Worm (Caenorhabditis elegans): ENCODE results near the gene F38A1.8.
"Not testable (repeated sequence)": the region's sequence is repeated elsewhere in the genome, so short reads cannot be mapped to it uniquely, and the experiment has no call there.

F38A1.8 gene

DNA sequence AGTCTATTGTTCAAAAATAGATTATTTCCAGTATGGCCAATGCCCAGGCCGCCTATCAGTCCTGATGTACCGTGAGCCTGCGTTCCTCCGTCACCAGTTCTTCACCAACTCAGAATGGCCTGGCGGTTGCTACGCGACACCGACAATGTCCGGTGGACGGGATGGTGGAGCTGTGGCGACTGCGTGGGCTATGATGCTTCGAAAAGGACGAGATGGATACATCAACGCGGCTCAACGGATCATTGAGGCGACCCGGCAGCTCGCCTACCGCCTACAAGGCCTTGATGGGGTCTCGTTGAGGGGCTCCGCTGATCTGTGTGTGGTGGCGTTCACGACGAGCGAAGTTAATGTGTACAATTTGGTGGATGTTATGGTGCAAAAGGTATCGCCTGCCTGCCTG, 40.2 kb downstream of the F38A1.8 start:
- TF ChIP-seq unc-30 (tag; optimal IDR thresholded peaks at IDR 0.05), result no peak
- TF ChIP-seq mef-2 (tag; optimal IDR thresholded peaks at IDR 0.05), result no peak
- no peak for TF ChIP-seq egl-27 (tag; optimal IDR thresholded peaks at IDR 0.05)
- TF ChIP-seq unc-62 (GFP tag; optimal IDR thresholded peaks at IDR 0.05), result no peak
- TF ChIP-seq mab-9 (GFP tag; IDR thresholded peaks at IDR 0.05), result no peak
- TF ChIP-seq nhr-47 (tag; optimal IDR thresholded peaks at IDR 0.05), result no peak
- no peak for TF ChIP-seq mep-1 (tag; optimal IDR thresholded peaks at IDR 0.05)
- no peak for TF ChIP-seq tlp-1 (tag; optimal IDR thresholded peaks at IDR 0.05)

DNA sequence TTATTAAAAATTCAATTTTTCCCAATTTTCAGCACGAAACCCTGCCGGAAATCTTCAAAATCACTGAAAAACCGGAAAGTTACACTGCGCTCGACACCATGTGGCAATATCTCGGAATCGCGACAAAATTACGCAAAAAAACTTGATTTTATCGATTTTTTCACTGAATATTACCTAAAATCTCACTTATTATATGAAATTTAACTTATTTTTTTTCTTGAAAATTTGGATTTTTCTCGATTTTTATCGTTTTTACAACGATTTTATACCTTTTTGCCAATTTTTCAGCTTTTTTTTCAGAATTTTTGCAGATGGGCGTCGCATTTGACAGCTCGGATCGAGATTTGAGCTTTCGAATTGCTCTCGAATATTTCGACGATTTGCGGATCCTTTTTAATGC, 46.9 kb downstream of the F38A1.8 start, which contains the start of gene spl-3:
TSS of gene spl-3 (plus strand) at position 301 of the 400 bp plus-strand sequence.
- TF ChIP-seq nhr-28 (tag; optimal IDR thresholded peaks at IDR 0.05), result no peak
- TF ChIP-seq ces-1 (GFP tag; optimal IDR thresholded peaks at IDR 0.05), result no peak
- TF ChIP-seq nhr-19 (GFP tag; conservative IDR thresholded peaks at IDR 0.05), result no peak
- no peak for TF ChIP-seq nhr-76 (tag; optimal IDR thresholded peaks at IDR 0.05)
- no peak for TF ChIP-seq skn-1 (tag; optimal IDR thresholded peaks at IDR 0.05)
- TF ChIP-seq mab-9 (GFP tag; IDR thresholded peaks at IDR 0.05), result no peak
- TF ChIP-seq zag-1 (tag; optimal IDR thresholded peaks at IDR 0.05), result no peak
- TF ChIP-seq sup-37 (GFP tag; optimal IDR thresholded peaks at IDR 0.05), result no peak
- TF ChIP-seq fkh-8 (tag; optimal IDR thresholded peaks at IDR 0.05), result no peak
- TF ChIP-seq blmp-1 (tag; optimal IDR thresholded peaks at IDR 0.05), result no peak
- no peak for TF ChIP-seq ceh-82 (tag; optimal IDR thresholded peaks at IDR 0.05)
- TF ChIP-seq nhr-85 (tag), result no peak
- TF ChIP-seq elt-3 (tag; optimal IDR thresholded peaks at IDR 0.05), result no peak
- TF ChIP-seq dsc-1 (tag; optimal IDR thresholded peaks at IDR 0.05), result no peak
- no peak for TF ChIP-seq ztf-11 (tag; optimal IDR thresholded peaks at IDR 0.05)
- no peak for TF ChIP-seq vab-15 (tag; optimal IDR thresholded peaks at IDR 0.05)
- TF ChIP-seq C34B4.2 (tag; optimal IDR thresholded peaks at IDR 0.05), result no peak
- TF ChIP-seq nhr-47 (tag; optimal IDR thresholded peaks at IDR 0.05), result no peak

ce11 chrIV:1187502-1187901, 52.1 kb downstream of the F38A1.8 start, which contains the start of gene mdt-20:
Gene mdt-20, plus strand, starts transcription at chrIV:1187802.
- not testable (repeated sequence) for TF ChIP-seq C04F5.9, nhr-77, irx-1 (tag; optimal IDR thresholded peaks at IDR 0.05)
